Worm (Caenorhabditis elegans): ENCODE results near the gene srx-41.
A peak's percentile ranks its signal among the peaks of the same experiment; 100 is the strongest.
"Not testable (repeated sequence)": the region's sequence is repeated elsewhere in the genome, so short reads cannot be mapped to it uniquely, and the experiment has no call there.

Gene srx-41

ce11 chrV:3632249-3633030, 4.5 kb downstream of the srx-41 start (continued):
- TF ChIP-seq snu-23 (GFP tag; optimal IDR thresholded peaks at IDR 0.05) (no peak), nhr-19 (GFP tag; conservative IDR thresholded peaks at IDR 0.05) (no peak), lin-35 (GFP tag; optimal IDR thresholded peaks at IDR 0.05) (peak in 1 of 2 experiments; percentile 40), alr-1 (tag; optimal IDR thresholded peaks at IDR 0.05; ENCODE audit: borderline replicate concordance) (no peak), elt-2 (tag; optimal IDR thresholded peaks at IDR 0.05) (peak; percentile 84), F16B12.6 (tag; optimal IDR thresholded peaks at IDR 0.05) (no peak), swsn-7 (tag; optimal IDR thresholded peaks at IDR 0.05) (no peak), ceh-90 (tag; optimal IDR thresholded peaks at IDR 0.05) (no peak)

- TF ChIP-seq efl-1 (optimal IDR thresholded peaks at IDR 0.05): no peak
- TF ChIP-seq efl-1 (GFP tag; optimal IDR thresholded peaks at IDR 0.05 in 1 of 2): no peak
- no peak for TF ChIP-seq elt-3 (tag; optimal IDR thresholded peaks at IDR 0.05)
- no peak for TF ChIP-seq aly-2 (tag; optimal IDR thresholded peaks at IDR 0.05)
- no peak for TF ChIP-seq tlp-1 (tag; optimal IDR thresholded peaks at IDR 0.05)
- TF ChIP-seq egl-13 (tag; optimal IDR thresholded peaks at IDR 0.05): no peak
- TF ChIP-seq nhr-19 (GFP tag; conservative IDR thresholded peaks at IDR 0.05): no peak
- no peak for TF ChIP-seq unc-98 (GFP tag; IDR thresholded peaks at IDR 0.05)
Observed at ce11 chrV:3631591-3631990, 5.4 kb downstream of the srx-41 start, which contains the start of gene F59B1.6. TSS of gene F59B1.6 (minus strand) at chrV:3631691.

ce11 chrV:3626944-3627343, 10.0 kb downstream of the srx-41 start, which contains the start of gene F59B1.4:
TSS of gene F59B1.4 (minus strand) at chrV:3627044.
- TF ChIP-seq sup-37 (GFP tag; optimal IDR thresholded peaks at IDR 0.05): no peak
- no peak for TF ChIP-seq ztf-4 (tag; optimal IDR thresholded peaks at IDR 0.05)
- no peak for TF ChIP-seq lin-13 (GFP tag; optimal IDR thresholded peaks at IDR 0.05)
- TF ChIP-seq zip-4 (GFP tag; optimal IDR thresholded peaks at IDR 0.05): no peak
- no peak for TF ChIP-seq C04F5.9 (tag; optimal IDR thresholded peaks at IDR 0.05)
- TF ChIP-seq C34B4.2 (tag; optimal IDR thresholded peaks at IDR 0.05): no peak
- no peak for TF ChIP-seq nhr-28 (tag; optimal IDR thresholded peaks at IDR 0.05)
- no peak for TF ChIP-seq nhr-76 (tag; optimal IDR thresholded peaks at IDR 0.05)
- no peak for TF ChIP-seq lin-15B (tag; optimal IDR thresholded peaks at IDR 0.05)

ce11 chrV:3620608-3621007, 16.4 kb downstream of the srx-41 start, which contains the start of gene srx-93:
TSS of gene srx-93 (minus strand) at chrV:3620708.
- TF ChIP-seq xbp-1, lin-39, elt-3 (tag; optimal IDR thresholded peaks at IDR 0.05): not testable (repeated sequence)

ce11 chrV:3616844-3617243, 20.1 kb downstream of the srx-41 start:
- TF ChIP-seq skn-1 (tag; optimal IDR thresholded peaks at IDR 0.05) (no peak), fkh-8 (tag; optimal IDR thresholded peaks at IDR 0.05) (no peak), sup-37 (GFP tag; optimal IDR thresholded peaks at IDR 0.05) (no peak), fos-1 (tag; optimal IDR thresholded peaks at IDR 0.05) (no peak), elt-3 (tag; optimal IDR thresholded peaks at IDR 0.05) (peak in 4 of 6 experiments; percentile 47 to 99 (median 65)), snpc-4 (tag; optimal IDR thresholded peaks at IDR 0.05) (no peak), fkh-10 (GFP tag; optimal IDR thresholded peaks at IDR 0.05) (no peak), nhr-71 (tag; optimal IDR thresholded peaks at IDR 0.05) (no peak), hlh-4 (tag; optimal IDR thresholded peaks at IDR 0.05) (no peak), mab-9 (GFP tag; IDR thresholded peaks at IDR 0.05) (no peak), unc-130 (tag; optimal IDR thresholded peaks at IDR 0.05) (peak; percentile 46), nhr-90 (tag; optimal IDR thresholded peaks at IDR 0.05; ENCODE audit: poor library complexity) (no peak), lsy-2 (tag; optimal IDR thresholded peaks at IDR 0.05) (peak in 1 of 2 experiments; percentile 30), nhr-20 (tag; optimal IDR thresholded peaks at IDR 0.05) (peak; percentile 64), isw-1 (GFP tag; IDR thresholded peaks at IDR 0.05) (no peak), lin-15B (tag; optimal IDR thresholded peaks at IDR 0.05) (no peak), lin-14 (GFP tag; optimal IDR thresholded peaks at IDR 0.05) (no peak), blmp-1 (tag; optimal IDR thresholded peaks at IDR 0.05) (peak; percentile 69), vab-15 (tag; optimal IDR thresholded peaks at IDR 0.05) (no peak), hlh-17 (GFP tag; optimal IDR thresholded peaks at IDR 0.05; ENCODE audit: borderline replicate concordance) (no peak), tbx-2 (tag; optimal IDR thresholded peaks at IDR 0.05) (no peak), lir-3 (tag; optimal IDR thresholded peaks at IDR 0.05; ENCODE audit: poor library complexity) (no peak), xbp-1 (tag; optimal IDR thresholded peaks at IDR 0.05) (no peak)
